Worm (Caenorhabditis elegans) whole organism, L4/young adult: ENCODE results near the gene rpb-2.

Experiments used
- W03F9.2 ChIP-seq: fragments of 150-350 bp; optimal IDR thresholded peaks from 2 replicates; lab custom pipeline; 2014; ENCODE audit warnings: missing biosample characterization, missing genetic modification characterization
- dao-5 ChIP-seq: sonication (generic microtip); optimal IDR thresholded peaks from 2 replicates; lab custom pipeline; 2016; ENCODE audit warnings: missing genotype, missing genetic modification characterization, moderate library complexity, missing compliant biosample characterization
- him-1 ChIP-seq: sonication (generic microtip); optimal IDR thresholded peaks from 2 replicates; lab custom pipeline; 2016; ENCODE audit warnings: missing genotype, missing genetic modification reagents, missing genetic modification characterization, missing compliant biosample characterization

DNA sequence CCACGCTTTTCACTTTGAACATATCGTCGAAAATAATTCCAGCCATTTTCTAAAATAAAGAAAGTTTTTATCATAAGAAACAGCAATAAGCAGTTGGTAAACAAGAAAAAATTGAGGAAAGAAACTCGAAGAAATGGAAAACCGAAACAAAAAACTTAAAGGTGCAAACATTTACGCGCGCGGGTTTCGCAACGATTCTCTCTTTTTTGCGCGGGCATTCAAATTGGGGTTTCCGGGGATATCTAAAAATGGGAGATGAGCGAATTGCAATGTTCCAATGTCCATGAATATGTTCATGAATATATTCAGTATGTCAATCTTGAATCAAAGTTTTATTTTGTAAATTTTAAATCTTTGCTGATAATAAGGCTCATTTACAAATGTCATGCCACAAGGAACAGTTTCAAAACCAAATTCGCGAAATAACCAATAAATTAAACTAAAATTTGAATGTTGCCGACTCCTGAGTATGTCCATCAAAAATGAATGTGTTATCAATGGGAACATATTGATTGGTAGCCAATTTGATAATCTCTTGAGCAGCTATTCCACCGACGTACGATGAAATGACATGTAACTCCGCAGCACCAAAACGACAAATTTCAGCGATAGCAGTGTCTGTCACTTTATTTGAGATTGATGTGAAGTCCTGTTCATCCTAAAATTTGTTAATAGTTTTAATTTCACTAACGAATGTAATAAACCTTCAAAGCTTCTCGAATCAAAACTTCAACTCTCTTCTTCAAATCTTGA is 21.2 kb upstream of the rpb-2 start, which contains the start of gene rpb-8:
- TF ChIP-seq him-1 (tag; lab: Kevin White, UChicago) (no peak), W03F9.2 (tag; lab: Kevin White, UChicago) (peak; percentile 60), dao-5 (tag; lab: Kevin White, UChicago) (no peak)
